Fruit fly (Drosophila melanogaster) whole organism, embryonic: ENCODE results near the gene Adck5.

ENCODE experiments used
- Ada2b ChIP-seq: fragments of 200-800 bp; sonication (Bioruptor generic); IDR thresholded peaks from 2 replicates; pipeline ENCODE4 v1.3.6; 2022; ENCODE audit warnings: missing biosample characterization, missing genetic modification characterization
- BtbVII ChIP-seq: fragments of 200-800 bp; sonication (Bioruptor generic); optimal IDR thresholded peaks from 3 replicates; lab custom pipeline; 2017; ENCODE audit warnings: missing biosample characterization, mild to moderate bottlenecking, missing genetic modification characterization
- CG10209 ChIP-seq: fragments of 200-800 bp; sonication (Bioruptor generic); optimal IDR thresholded peaks from 3 replicates; lab custom pipeline; 2017; ENCODE audit warnings: missing biosample characterization, mild to moderate bottlenecking, missing genetic modification characterization, missing genetic modification reagents
- CG10654 ChIP-seq: fragments of 200-800 bp; sonication (Bioruptor generic); optimal IDR thresholded peaks from 2 replicates; lab custom pipeline; 2016; ENCODE audit warnings: missing biosample characterization, missing genetic modification characterization
- CG11456 ChIP-seq: fragments of 200-800 bp; sonication (Bioruptor generic); IDR thresholded peaks from 3 replicates; pipeline ENCODE4 v1.3.6; 2022; ENCODE audit warnings: missing biosample characterization, missing genetic modification characterization
- CG11504 ChIP-seq: fragments of 200-800 bp; sonication (Bioruptor generic); optimal IDR thresholded peaks from 3 replicates; lab custom pipeline; 2019; ENCODE audit warnings: missing biosample characterization, mild to moderate bottlenecking, missing genetic modification characterization, moderate library complexity
- CG11723 ChIP-seq: fragments of 200-800 bp; sonication (Bioruptor generic); optimal IDR thresholded peaks from 2 replicates; lab custom pipeline; 2017; ENCODE audit warnings: missing biosample characterization, mild to moderate bottlenecking, missing genetic modification characterization
- CG12155 ChIP-seq: fragments of 200-800 bp; sonication (Bioruptor generic); optimal IDR thresholded peaks from 3 replicates; lab custom pipeline; 2016; ENCODE audit warnings: missing biosample characterization, missing genetic modification characterization
- CG12219 ChIP-seq: fragments of 200-800 bp; sonication (Bioruptor generic); optimal IDR thresholded peaks from 3 replicates; lab custom pipeline; 2018; ENCODE audit warnings: missing biosample characterization, mild to moderate bottlenecking, missing genetic modification characterization
- CG12659 ChIP-seq: fragments of 200-800 bp; sonication (Bioruptor generic); optimal IDR thresholded peaks from 3 replicates; lab custom pipeline; 2017; ENCODE audit warnings: mild to moderate bottlenecking, missing biosample characterization, missing genetic modification reagents, missing genetic modification characterization
- CG13424 ChIP-seq: fragments of 200-800 bp; sonication (Bioruptor generic); optimal IDR thresholded peaks from 2 replicates; lab custom pipeline; 2019; ENCODE audit warnings: missing biosample characterization, mild to moderate bottlenecking, missing genetic modification characterization, moderate library complexity
- CG1529 ChIP-seq: fragments of 200-800 bp; sonication (Bioruptor generic); optimal IDR thresholded peaks from 3 replicates; lab custom pipeline; 2018; ENCODE audit warnings: missing biosample characterization, missing genetic modification characterization
- CG17829 ChIP-seq: fragments of 200-800 bp; optimal IDR thresholded peaks from 2 replicates; lab custom pipeline; 2019; ENCODE audit warnings: missing biosample characterization, mild to moderate bottlenecking, missing genetic modification characterization, moderate library complexity
- CG17912 ChIP-seq: fragments of 200-800 bp; sonication (Bioruptor generic); optimal IDR thresholded peaks from 2 replicates; lab custom pipeline; 2018; ENCODE audit warnings: missing biosample characterization, mild to moderate bottlenecking, missing genetic modification characterization
- CG18619 ChIP-seq: fragments of 200-800 bp; sonication (Bioruptor generic); optimal IDR thresholded peaks from 3 replicates; lab custom pipeline; 2017; ENCODE audit warnings: missing biosample characterization, mild to moderate bottlenecking, missing genetic modification characterization
- CG2199 ChIP-seq: fragments of 200-800 bp; sonication (Bioruptor generic); IDR thresholded peaks from 3 replicates; pipeline ENCODE4 v1.3.6; 2022; ENCODE audit warnings: missing biosample characterization, missing genetic modification characterization
- CG2889 ChIP-seq: fragments of 200-800 bp; sonication (Bioruptor generic); IDR thresholded peaks from 3 replicates; pipeline ENCODE4 v1.3.6; 2022; ENCODE audit warnings: missing biosample characterization, missing genetic modification characterization
- CG31365 ChIP-seq: fragments of 200-800 bp; sonication (Bioruptor generic); optimal IDR thresholded peaks from 2 replicates; lab custom pipeline; 2018; ENCODE audit warnings: missing biosample characterization, mild to moderate bottlenecking, missing genetic modification characterization
- CG31441 ChIP-seq: fragments of 200-800 bp; sonication (Bioruptor generic); IDR thresholded peaks from 2 replicates; pipeline ENCODE4 v1.3.6; 2022; ENCODE audit warnings: missing biosample characterization, missing genetic modification characterization
- CG32532 ChIP-seq: fragments of 200-800 bp; sonication (Bioruptor generic); IDR thresholded peaks from 2 replicates; pipeline ENCODE4 v1.3.6; 2022; ENCODE audit warnings: missing biosample characterization, missing genetic modification characterization
- CG3407 ChIP-seq: fragments of 200-800 bp; sonication (Bioruptor generic); optimal IDR thresholded peaks from 2 replicates; lab custom pipeline; 2018; ENCODE audit warnings: missing biosample characterization, mild to moderate bottlenecking, missing genetic modification characterization
- CG3847 ChIP-seq: fragments of 200-800 bp; sonication (Bioruptor generic); IDR thresholded peaks from 2 replicates; pipeline ENCODE4 v1.3.6; 2022; ENCODE audit warnings: missing biosample characterization, missing genetic modification characterization
- CG4282 ChIP-seq: fragments of 200-800 bp; sonication (Bioruptor generic); optimal IDR thresholded peaks from 2 replicates; lab custom pipeline; 2016; ENCODE audit warnings: missing biosample characterization, missing genetic modification characterization
- CG6683 ChIP-seq: fragments of 200-800 bp; sonication (Bioruptor generic); optimal IDR thresholded peaks from 2 replicates; lab custom pipeline; 2017; ENCODE audit warnings: missing biosample characterization, mild to moderate bottlenecking, missing genetic modification characterization, missing genetic modification reagents
- CHES-1-like ChIP-seq: fragments of 200-800 bp; sonication (Bioruptor generic); optimal IDR thresholded peaks from 2 replicates; lab custom pipeline; 2016; ENCODE audit warnings: missing biosample characterization, missing genetic modification characterization
- Doc3 ChIP-seq: fragments of 200-800 bp; sonication (Bioruptor generic); IDR thresholded peaks from 3 replicates; pipeline ENCODE4 v1.3.6; 2022; ENCODE audit warnings: missing biosample characterization, missing genetic modification characterization; ENCODE audit not compliant: partially characterized antibody
- HLHmδ ChIP-seq: fragments of 200-800 bp; sonication (Bioruptor generic); optimal IDR thresholded peaks from 2 replicates; lab custom pipeline; 2018; ENCODE audit warnings: missing biosample characterization, mild to moderate bottlenecking, missing genetic modification characterization, moderate library complexity
- Mrtf ChIP-seq: fragments of 200-800 bp; sonication (Bioruptor generic); IDR thresholded peaks from 3 replicates; pipeline ENCODE4 v1.3.6; 2022; ENCODE audit warnings: missing biosample characterization, missing genetic modification characterization
- Opbp ChIP-seq: fragments of 200-800 bp; sonication (Bioruptor generic); IDR thresholded peaks from 3 replicates; pipeline ENCODE4 v1.3.6; 2022; ENCODE audit warnings: missing biosample characterization, missing genetic modification characterization; ENCODE audit not compliant: partially characterized antibody
- PHDP ChIP-seq: fragments of 200-800 bp; sonication (Bioruptor generic); optimal IDR thresholded peaks from 3 replicates; lab custom pipeline; 2018; ENCODE audit warnings: missing biosample characterization, mild to moderate bottlenecking, missing genetic modification characterization, moderate library complexity
- Poxn ChIP-seq: fragments of 200-800 bp; sonication (Bioruptor generic); IDR thresholded peaks from 2 replicates; pipeline ENCODE4 v1.3.6; 2022; ENCODE audit warnings: missing biosample characterization, missing genetic modification characterization
- Scr ChIP-seq: fragments of 200-800 bp; sonication (Bioruptor generic); IDR thresholded peaks from 2 replicates; pipeline ENCODE4 v1.3.6; 2022; ENCODE audit warnings: missing biosample characterization, missing genetic modification characterization; ENCODE audit not compliant: partially characterized antibody
- Spps ChIP-seq: fragments of 200-800 bp; sonication (Bioruptor generic); optimal IDR thresholded peaks from 2 replicates; lab custom pipeline; 2018; ENCODE audit warnings: missing biosample characterization, mild to moderate bottlenecking, missing genetic modification characterization
- Ssrp ChIP-seq: fragments of 200-800 bp; sonication (Bioruptor generic); optimal IDR thresholded peaks from 2 replicates; lab custom pipeline; 2018; ENCODE audit warnings: missing biosample characterization, mild to moderate bottlenecking, missing genetic modification characterization, moderate library complexity
- aop ChIP-seq: fragments of 200-800 bp; sonication (Bioruptor generic); IDR thresholded peaks from 2 replicates; pipeline ENCODE4 v1.3.6; 2022; ENCODE audit warnings: missing biosample characterization, missing genetic modification characterization
- ara ChIP-seq: fragments of 200-800 bp; sonication (Bioruptor generic); IDR thresholded peaks from 2 replicates; pipeline ENCODE4 v1.3.6; 2022; ENCODE audit warnings: missing biosample characterization, missing genetic modification characterization
- bsh ChIP-seq, 2 experiments: fragments of 200-800 bp; sonication (Bioruptor generic); optimal IDR thresholded peaks; 2 replicates each; lab custom pipeline; 2017 to 2018; ENCODE audit warnings: mild to moderate bottlenecking in 2 of 2, missing biosample characterization in 2 of 2, missing genetic modification characterization in 2 of 2, moderate library complexity in 1 of 2
- btn ChIP-seq: fragments of 200-800 bp; sonication (Bioruptor generic); optimal IDR thresholded peaks from 2 replicates; lab custom pipeline; 2016; ENCODE audit warnings: missing biosample characterization, missing genetic modification characterization
- chn ChIP-seq: fragments of 200-800 bp; sonication (Bioruptor generic); optimal IDR thresholded peaks from 2 replicates; lab custom pipeline; 2016; ENCODE audit warnings: missing biosample characterization, missing genetic modification characterization
- dimm ChIP-seq: fragments of 200-800 bp; sonication (Bioruptor generic); IDR thresholded peaks from 2 replicates; pipeline ENCODE4 v1.3.6; 2022; ENCODE audit warnings: missing biosample characterization, missing genetic modification characterization
- disco-r ChIP-seq: fragments of 200-800 bp; sonication (Bioruptor generic); optimal IDR thresholded peaks from 2 replicates; lab custom pipeline; 2016; ENCODE audit warnings: missing biosample characterization, missing genetic modification characterization
- ems ChIP-seq: fragments of 200-800 bp; sonication (Bioruptor generic); optimal IDR thresholded peaks from 3 replicates; lab custom pipeline; 2016; ENCODE audit warnings: missing biosample characterization, missing genetic modification characterization
- en ChIP-seq: fragments of 200-800 bp; sonication (Bioruptor generic); optimal IDR thresholded peaks from 2 replicates; lab custom pipeline; 2016; ENCODE audit warnings: missing biosample characterization, missing genetic modification characterization
- ewg ChIP-seq: fragments of 200-800 bp; sonication (Bioruptor generic); optimal IDR thresholded peaks from 3 replicates; lab custom pipeline; 2017; ENCODE audit warnings: mild to moderate bottlenecking, missing biosample characterization, missing genetic modification reagents, missing genetic modification characterization
- fd3F ChIP-seq: fragments of 200-800 bp; sonication (Bioruptor generic); optimal IDR thresholded peaks from 2 replicates; lab custom pipeline; 2018; ENCODE audit warnings: missing biosample characterization, mild to moderate bottlenecking, missing genetic modification characterization, moderate library complexity
- gsb ChIP-seq: fragments of 200-800 bp; sonication (Bioruptor generic); IDR thresholded peaks from 2 replicates; pipeline ENCODE4 v1.3.6; 2022; ENCODE audit warnings: missing biosample characterization, missing genetic modification characterization
- lab ChIP-seq: fragments of 200-800 bp; sonication (Bioruptor generic); optimal IDR thresholded peaks from 3 replicates; lab custom pipeline; 2017; ENCODE audit warnings: missing biosample characterization, missing genetic modification characterization, mild to moderate bottlenecking, moderate library complexity, missing genetic modification reagents
- ro ChIP-seq: fragments of 200-800 bp; sonication (Bioruptor generic); IDR thresholded peaks from 2 replicates; pipeline ENCODE4 v1.3.6; 2022; ENCODE audit warnings: missing biosample characterization, missing genetic modification characterization
- ttk ChIP-seq: fragments of 200-800 bp; sonication (Bioruptor generic); IDR thresholded peaks from 2 replicates; pipeline ENCODE4 v2.1.2; 2022; ENCODE audit warnings: missing biosample characterization, missing genetic modification characterization

The Adck5 gene

DNA sequence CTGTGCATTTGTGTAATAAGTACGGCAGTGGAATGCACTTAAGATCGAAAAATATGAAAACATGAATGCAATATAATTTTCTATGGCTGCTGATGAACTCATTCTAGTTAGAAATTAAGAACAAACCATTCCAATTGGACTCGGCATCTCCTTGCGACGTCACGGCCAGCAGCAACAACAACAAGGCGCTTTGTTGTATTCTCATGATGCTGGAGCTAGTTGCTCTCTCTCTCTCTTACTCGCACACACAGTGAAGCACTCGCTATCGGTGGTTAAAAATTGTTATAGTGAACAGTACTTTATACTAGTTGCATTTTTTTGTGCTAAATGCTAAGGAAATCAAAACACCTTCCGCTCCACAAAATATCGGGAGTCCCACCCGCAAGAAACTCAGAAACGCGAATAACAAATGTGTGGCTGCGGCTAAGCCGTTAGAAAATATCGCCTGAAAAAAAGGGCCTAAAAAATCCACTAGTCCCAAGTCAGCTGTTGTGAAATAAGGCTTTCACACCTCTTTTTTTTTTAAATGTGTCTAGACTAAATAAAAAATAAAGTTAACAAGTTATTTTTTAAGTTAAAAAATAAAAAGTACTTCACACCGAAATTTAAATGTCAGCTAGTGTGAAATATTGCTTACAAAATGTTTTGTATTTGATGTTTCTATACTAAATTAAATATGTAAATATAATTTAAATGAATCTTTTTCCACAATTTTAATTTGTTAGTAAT, 36.2 kb downstream of the Adck5 start, which contains the start of gene Plod (continued):
- TF ChIP-seq aop (GFP tag; lab: Robert Waterston, UW) (no peak), CG11456 (peak; percentile 38; the same call in 1 of the 3 replicates), CG12155 (GFP tag; lab: Kevin White, UChicago) (peak; percentile 21), CG17912 (GFP tag; lab: Kevin White, UChicago) (no peak), bsh (GFP tag; optimal IDR thresholded peaks at IDR 0.05; lab: Kevin White, UChicago) (peak in 1 of 2 experiments; percentile 65), CG32532 (peak; percentile 68; the same call in 1 of the 2 replicates), gsb (GFP tag; lab: Robert Waterston, UW) (no peak), CG31441 (GFP tag; lab: Robert Waterston, UW) (peak; percentile 66), Opbp (GFP tag; lab: Robert Waterston, UW) (0 out of 3 replicates have a peak, but pooled peaks have one; percentile 59), CG11723 (GFP tag; lab: Kevin White, UChicago) (no peak), CG13424 (tag; lab: Kevin White, UChicago) (peak; percentile 56), en (GFP tag; lab: Kevin White, UChicago) (no peak), CG6683 (GFP tag; lab: Kevin White, UChicago) (no peak), Spps (tag; lab: Kevin White, UChicago) (peak; percentile 11), CG2889 (GFP tag; lab: Robert Waterston, UW) (0 out of 3 replicates have a peak, but pooled peaks have one; percentile 29), PHDP (peak; percentile 67), disco-r (no peak), CG10654 (peak; percentile 23), BtbVII (peak; percentile 29), ro (GFP tag; lab: Robert Waterston, UW) (no peak), Ssrp (peak; percentile 39), Mrtf (GFP tag; lab: Robert Waterston, UW) (peak; percentile 40; the same call in 1 of the 3 replicates), ara (GFP tag; lab: Robert Waterston, UW) (no peak), CG2199 (peak; percentile 82; the same call in 1 of the 3 replicates), dimm (GFP tag; lab: Robert Waterston, UW) (no peak), lab (peak; percentile 61), Poxn (no peak), Scr (GFP tag; lab: Robert Waterston, UW) (peak; percentile 37; the same call in 1 of the 2 replicates), CG4282 (no peak), CG31365 (tag; lab: Kevin White, UChicago) (no peak), CHES-1-like (peak; percentile 69), CG3847 (GFP tag; lab: Robert Waterston, UW) (peak; percentile 28; the same call in 1 of the 2 replicates), chn (peak; percentile 45), Doc3 (GFP tag; lab: Robert Waterston, UW) (no peak), CG3407 (peak; percentile 29), ems (GFP tag; lab: Kevin White, UChicago) (peak; percentile 19), CG12659 (GFP tag; lab: Kevin White, UChicago) (peak; percentile 75), btn (no peak), CG11504 (tag; lab: Kevin White, UChicago) (peak; percentile 70), CG12219 (GFP tag; lab: Kevin White, UChicago) (no peak), CG10209 (GFP tag; lab: Kevin White, UChicago) (peak; percentile 21), CG18619 (GFP tag; lab: Kevin White, UChicago) (peak; percentile 18), CG17829 (tag; lab: Kevin White, UChicago) (peak; percentile 67), Ada2b (GFP tag; lab: Robert Waterston, UW) (no peak), ewg (GFP tag; lab: Kevin White, UChicago) (peak; percentile 18), fd3F (peak; percentile 18), HLHmδ (GFP tag; lab: Kevin White, UChicago) (peak; percentile 17), CG1529 (no peak), ttk (GFP tag; lab: Robert Waterston, UW) (no peak)
